Worm (Caenorhabditis elegans): ENCODE results near the gene ZK370.4.

The ZK370.4 gene

DNA sequence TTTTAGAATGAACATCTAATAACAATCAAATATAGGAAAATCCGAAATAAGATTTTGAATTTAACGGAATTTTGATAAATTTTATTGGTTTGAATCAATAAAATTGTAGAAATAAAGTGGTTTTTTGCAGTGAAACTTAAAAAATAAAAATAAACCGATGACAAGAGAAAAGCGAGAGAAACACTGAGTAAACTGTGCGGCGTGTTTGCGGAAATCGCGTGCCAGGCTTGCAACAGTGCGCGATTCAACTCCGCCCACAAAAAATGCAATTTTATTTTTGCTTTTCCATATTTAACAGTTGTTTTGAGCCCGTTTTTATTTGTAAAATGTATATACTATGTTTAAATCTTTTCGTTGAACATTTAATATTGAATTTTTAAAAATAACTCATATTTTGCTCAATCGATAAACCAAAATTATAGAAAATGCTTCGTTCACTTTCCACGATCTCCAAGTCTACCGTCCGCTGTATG is 36.7 kb upstream of the ZK370.4 start, which contains the start of gene mtss-1 (continued):
- TF ChIP-seq madf-8 (GFP tag; conservative IDR thresholded peaks at IDR 0.05) (no peak), B0336.3 (GFP tag; IDR thresholded peaks at IDR 0.05) (no peak), B0035.1 (tag; optimal IDR thresholded peaks at IDR 0.05) (no peak), T07F8.4 (tag; optimal IDR thresholded peaks at IDR 0.05) (no peak), athp-1 (tag; optimal IDR thresholded peaks at IDR 0.05) (no peak), F22D6.2 (tag; optimal IDR thresholded peaks at IDR 0.05) (no peak), F55B11.4 (tag; optimal IDR thresholded peaks at IDR 0.05; ENCODE audit: borderline replicate concordance, insufficient read depth) (no peak), Y53G8AR.9 (GFP tag; conservative IDR thresholded peaks at IDR 0.05) (no peak), ZK185.1 (tag; optimal IDR thresholded peaks at IDR 0.05; ENCODE audit: poor library complexity, severe bottlenecking) (peak; percentile 16), F23B12.7 (tag; optimal IDR thresholded peaks at IDR 0.05; ENCODE audit: insufficient read depth) (peak; percentile 36), lsy-27 (tag; optimal IDR thresholded peaks at IDR 0.05; ENCODE audit: borderline replicate concordance, insufficient read depth) (no peak), akir-1 (GFP tag; optimal IDR thresholded peaks at IDR 0.05) (no peak), zim-3 (tag; optimal IDR thresholded peaks at IDR 0.05) (no peak), unc-130 (GFP tag; optimal IDR thresholded peaks at IDR 0.05) (peak; percentile 8)

DNA sequence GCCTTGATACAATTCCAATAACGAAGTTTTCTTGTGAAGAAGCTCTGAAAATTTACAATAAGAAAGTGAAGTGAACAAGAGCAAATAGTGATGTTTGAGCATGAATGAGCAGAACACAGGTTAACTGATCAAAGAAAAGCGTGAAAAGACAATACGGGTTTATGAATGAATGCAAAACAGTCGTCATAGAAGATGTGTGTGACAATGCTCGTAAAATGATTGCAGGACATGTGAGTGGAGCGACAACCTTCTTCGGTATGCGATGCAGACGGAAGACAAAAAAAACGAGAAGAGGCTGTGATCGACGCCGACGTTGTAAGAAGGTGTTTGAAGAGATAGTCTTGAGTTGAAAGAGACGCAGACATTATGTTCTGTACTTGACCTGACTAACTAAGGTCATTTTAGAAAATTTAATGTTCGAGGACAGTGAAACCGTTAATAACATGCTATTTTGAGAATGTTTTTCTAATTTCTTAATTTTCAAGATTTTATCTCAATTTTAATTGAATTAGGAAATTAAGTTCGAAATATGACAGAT is 36.2 kb upstream of the ZK370.4 start, which contains the start of gene mig-22:
mig-22 (minus strand) TSS at position 51 of the 538 bp plus-strand sequence.
- no peak for TF ChIP-seq ccch-3 (GFP tag; optimal IDR thresholded peaks at IDR 0.05)
- peak; percentile 70; the same call in 1 of the 2 replicates for TF ChIP-seq hmg-1.2 (GFP tag; IDR thresholded peaks at IDR 0.05)

DNA sequence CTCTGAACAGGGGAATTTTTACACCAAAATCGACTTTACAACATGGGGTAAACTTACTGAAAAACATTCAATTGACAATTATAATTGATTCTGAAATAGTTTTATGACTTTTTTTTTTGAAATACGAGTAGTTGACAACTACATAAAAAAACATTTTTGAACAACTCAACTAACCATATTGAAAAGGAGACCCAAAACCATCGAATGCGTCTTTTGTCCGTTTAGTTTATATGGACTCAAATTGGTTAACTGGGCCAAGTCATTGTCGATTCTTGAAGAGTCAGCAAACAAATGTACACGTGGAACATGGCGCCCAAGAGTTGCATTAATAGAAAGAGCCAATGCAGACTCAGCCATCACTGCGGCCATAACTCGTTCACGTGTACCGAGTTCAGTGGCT is 35.3 kb upstream of the ZK370.4 start:
- TF ChIP-seq attf-3 (GFP tag; conservative IDR thresholded peaks at IDR 0.05) (no peak), rec-8 (tag; optimal IDR thresholded peaks at IDR 0.05) (no peak), cebp-1 (GFP tag; IDR thresholded peaks at IDR 0.05) (no peak), cebp-1 (tag; optimal IDR thresholded peaks at IDR 0.05) (no peak), nhr-179 (tag; optimal IDR thresholded peaks at IDR 0.05) (no peak)

DNA sequence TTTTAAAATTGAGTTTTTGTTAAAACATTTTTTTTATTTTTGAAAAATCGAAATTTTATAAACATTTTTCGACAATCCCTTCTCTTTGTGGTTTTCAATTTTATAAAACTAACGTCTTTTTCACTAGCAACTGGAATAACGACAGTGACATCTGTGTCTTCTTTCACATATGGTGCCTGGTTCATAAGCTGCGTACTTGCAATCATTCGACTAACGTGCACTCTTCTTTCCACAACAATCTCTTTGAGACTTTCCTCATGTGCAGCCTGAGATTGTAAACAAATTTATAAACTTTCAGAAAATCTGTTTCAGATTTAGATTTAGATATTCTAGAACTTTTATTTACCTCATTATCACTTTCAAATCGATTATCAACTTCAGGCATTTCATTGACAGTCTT is 33.8 kb upstream of the ZK370.4 start:
- TF ChIP-seq mcd-1 (GFP tag; IDR thresholded peaks at IDR 0.05) (no peak), lin-40 (tag; optimal IDR thresholded peaks at IDR 0.05) (no peak), mel-28 (tag; optimal IDR thresholded peaks at IDR 0.05; ENCODE audit: borderline replicate concordance) (no peak), sptf-2 (GFP tag; optimal IDR thresholded peaks at IDR 0.05) (no peak), ZK185.1 (tag; optimal IDR thresholded peaks at IDR 0.05; ENCODE audit: poor library complexity, severe bottlenecking) (no peak), nfya-1 (tag; optimal IDR thresholded peaks at IDR 0.05; ENCODE audit: borderline replicate concordance, insufficient read depth) (no peak), F57C9.4 (tag; optimal IDR thresholded peaks at IDR 0.05) (no peak), T07F8.4 (tag; optimal IDR thresholded peaks at IDR 0.05) (no peak)

DNA sequence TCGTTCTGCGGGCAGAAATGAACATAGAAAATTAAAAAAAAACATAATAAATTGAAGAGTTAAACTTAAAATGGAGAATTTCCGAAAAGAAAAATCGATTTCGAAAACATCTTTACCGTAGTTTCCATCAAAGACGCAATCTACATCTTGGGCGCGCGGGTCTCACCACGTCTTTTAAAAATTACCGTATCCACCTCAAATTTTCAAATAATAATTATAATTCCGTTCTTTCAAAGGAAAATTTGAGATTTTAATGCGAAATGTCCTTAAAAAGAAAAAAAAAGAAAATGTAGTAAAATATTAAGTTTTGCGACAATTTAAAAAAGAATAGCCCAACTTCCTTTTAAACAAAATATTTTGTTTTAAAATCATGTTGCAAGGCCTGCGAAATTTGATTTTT is 31.9 kb upstream of the ZK370.4 start:
- TF ChIP-seq mel-28 (tag; optimal IDR thresholded peaks at IDR 0.05; ENCODE audit: borderline replicate concordance) (no peak), ceh-27 (GFP tag; optimal IDR thresholded peaks at IDR 0.05) (no peak), F33H1.4 (GFP tag; IDR thresholded peaks at IDR 0.05) (peak; percentile 84), lin-54 (GFP tag; optimal IDR thresholded peaks at IDR 0.05) (peak; percentile 51), madf-10 (tag; optimal IDR thresholded peaks at IDR 0.05) (no peak), rcor-1 (GFP tag; IDR thresholded peaks at IDR 0.05) (no peak), xnd-1 (tag; optimal IDR thresholded peaks at IDR 0.05) (peak; percentile 70), D2030.7 (GFP tag; IDR thresholded peaks at IDR 0.05) (peak; percentile 23; the same call in 1 of the 2 replicates), attf-3 (GFP tag; conservative IDR thresholded peaks at IDR 0.05) (no peak), ceh-91 (GFP tag; IDR thresholded peaks at IDR 0.05) (peak; percentile 36; the same call in 1 of the 2 replicates), attf-5 (GFP tag; optimal IDR thresholded peaks at IDR 0.05) (no peak), lsl-1 (GFP tag; optimal IDR thresholded peaks at IDR 0.05) (peak; percentile 89), snpc-1.3 (tag; optimal IDR thresholded peaks at IDR 0.05; ENCODE audit: insufficient read depth) (peak; percentile 51), madf-6 (GFP tag; IDR thresholded peaks at IDR 0.05) (peak; percentile 80), egl-44 (GFP tag; IDR thresholded peaks at IDR 0.05) (no peak), tbp1 (GFP tag; optimal IDR thresholded peaks at IDR 0.05) (peak; percentile 17)

Data from whole organism, young adult.